Worm (Caenorhabditis elegans) whole organism, L4 larva: Measurements from ENCODE around the gene gcp-2.2.

ENCODE experiments used
- D1046.2 ChIP-seq: fragments of 200-800 bp; sonication (Bioruptor generic); IDR thresholded peaks from 2 replicates; pipeline ENCODE4 v1.3.6; 2022; ENCODE audit warnings: missing genetic modification characterization, missing compliant biosample characterization
- F10B5.3 ChIP-seq: sonication (generic microtip); optimal IDR thresholded peaks from 2 replicates; lab custom pipeline; 2016; ENCODE audit warnings: mild to moderate bottlenecking, missing genetic modification characterization, missing compliant biosample characterization
- F44E2.7 ChIP-seq: fragments of 200-800 bp; sonication (Bioruptor generic); IDR thresholded peaks from 2 replicates; pipeline ENCODE4 v2.1.2; 2022; ENCODE audit warnings: missing genetic modification characterization, missing compliant biosample characterization
- T20F7.1 ChIP-seq: fragments of 200-800 bp; sonication (Bioruptor generic); optimal IDR thresholded peaks from 2 replicates; lab custom pipeline; 2018; ENCODE audit warnings: mild to moderate bottlenecking, missing genetic modification characterization, missing compliant biosample characterization
- Y75B8A.6 ChIP-seq: fragments of 200-800 bp; sonication (Bioruptor generic); IDR thresholded peaks from 2 replicates; pipeline ENCODE4 v1.3.6; 2022; ENCODE audit warnings: missing genetic modification reagents, missing genetic modification characterization, missing compliant biosample characterization
- attf-4 ChIP-seq: sonication (generic microtip); optimal IDR thresholded peaks from 3 replicates; lab custom pipeline; 2017; ENCODE audit warnings: missing biosample characterization, missing genetic modification characterization
- ceh-20 ChIP-seq: fragments of 200-800 bp; sonication (Bioruptor generic); IDR thresholded peaks from 2 replicates; pipeline ENCODE4 v1.3.6; 2022; ENCODE audit warnings: missing genetic modification reagents, missing genetic modification characterization, missing compliant biosample characterization
- ceh-28 ChIP-seq: fragments of 150-350 bp; optimal IDR thresholded peaks from 2 replicates; lab custom pipeline; 2014; ENCODE audit warnings: missing biosample characterization, missing genetic modification reagents, missing genetic modification characterization
- ceh-32 ChIP-seq: sonication (generic microtip); optimal IDR thresholded peaks from 2 replicates; lab custom pipeline; 2016; ENCODE audit warnings: mild to moderate bottlenecking, missing genetic modification characterization, missing compliant biosample characterization; ENCODE audit not compliant: poor library complexity
- cey-2 ChIP-seq: sonication (generic microtip); optimal IDR thresholded peaks from 3 replicates; lab custom pipeline; 2017; ENCODE audit warnings: missing genetic modification characterization, mild to moderate bottlenecking, missing compliant biosample characterization, antibody characterized with exemption, borderline replicate concordance; ENCODE audit not compliant: insufficient read depth
- daf-16 ChIP-seq, 3 experiments: sonication (generic microtip); optimal IDR thresholded peaks; 2 replicates each; lab custom pipeline; 2016 to 2017; ENCODE audit warnings: missing genetic modification characterization in 3 of 3, missing genetic modification reagents in 3 of 3, mild to moderate bottlenecking in 2 of 3, missing compliant biosample characterization in 2 of 3, missing biosample characterization in 1 of 3, moderate library complexity in 1 of 3
- daf-19 ChIP-seq: fragments of 200-800 bp; sonication (Bioruptor generic); conservative IDR thresholded peaks from 2 replicates; pipeline ENCODE4 v1.3.6; 2022; ENCODE audit warnings: missing genetic modification characterization, missing compliant biosample characterization
- daf-8 ChIP-seq: fragments of 200-800 bp; sonication (Bioruptor generic); IDR thresholded peaks from 2 replicates; pipeline ENCODE4 v1.3.6; 2022; ENCODE audit warnings: missing genetic modification characterization, missing compliant biosample characterization
- dmd-6 ChIP-seq: fragments of 200-800 bp; sonication (Bioruptor generic); IDR thresholded peaks from 2 replicates; pipeline ENCODE4 v1.3.6; 2022; ENCODE audit warnings: missing genetic modification reagents, missing genetic modification characterization, missing compliant biosample characterization
- dmd-8 ChIP-seq: fragments of 200-800 bp; sonication (Bioruptor generic); IDR thresholded peaks from 2 replicates; pipeline ENCODE4 v1.3.6; 2022; ENCODE audit warnings: missing genetic modification characterization, missing compliant biosample characterization
- dmd-9 ChIP-seq: fragments of 200-800 bp; sonication (Bioruptor generic); IDR thresholded peaks from 2 replicates; pipeline ENCODE4 v1.3.6; 2022; ENCODE audit warnings: missing genetic modification reagents, missing genetic modification characterization, missing compliant biosample characterization
- dpl-1 ChIP-seq: fragments of 150-350 bp; optimal IDR thresholded peaks from 2 replicates; lab custom pipeline; 2014; ENCODE audit warnings: missing biosample characterization, missing genetic modification reagents, missing genetic modification characterization
- dve-1 ChIP-seq: sonication (generic microtip); optimal IDR thresholded peaks from 2 replicates; lab custom pipeline; 2017; ENCODE audit warnings: antibody characterized with exemption, mild to moderate bottlenecking, missing genetic modification characterization, missing compliant biosample characterization; ENCODE audit not compliant: insufficient read depth
- egl-43 ChIP-seq: fragments of 200-800 bp; sonication (Bioruptor generic); IDR thresholded peaks from 2 replicates; pipeline ENCODE4 v1.3.6; 2022; ENCODE audit warnings: missing genetic modification reagents, missing genetic modification characterization, missing compliant biosample characterization
- fos-1 ChIP-seq: fragments of 150-350 bp; optimal IDR thresholded peaks from 2 replicates; lab custom pipeline; 2014; ENCODE audit warnings: missing biosample characterization, missing genetic modification characterization
- gei-8 ChIP-seq: fragments of 200-800 bp; sonication (Bioruptor generic); optimal IDR thresholded peaks from 2 replicates; lab custom pipeline; 2018; ENCODE audit warnings: mild to moderate bottlenecking, missing genetic modification characterization, missing compliant biosample characterization
- hif-1 ChIP-seq, 2 experiments: sonication (generic microtip); optimal IDR thresholded peaks; 2 replicates each; lab custom pipeline; 2016 to 2017; ENCODE audit warnings: missing compliant biosample characterization in 2 of 2, missing genetic modification characterization in 2 of 2, missing genetic modification reagents in 2 of 2, missing genotype in 2 of 2, mild to moderate bottlenecking in 1 of 2
- hmg-1.1 ChIP-seq: fragments of 200-800 bp; sonication (Bioruptor generic); IDR thresholded peaks from 2 replicates; pipeline ENCODE4 v1.3.6; 2022; ENCODE audit warnings: missing genetic modification reagents, missing genetic modification characterization, missing compliant biosample characterization
- lin-1 ChIP-seq: fragments of 200-800 bp; sonication (Bioruptor generic); IDR thresholded peaks from 2 replicates; pipeline ENCODE4 v1.3.6; 2022; ENCODE audit warnings: missing genetic modification reagents, missing genetic modification characterization, missing compliant biosample characterization
- lin-13 ChIP-seq: fragments of 150-350 bp; optimal IDR thresholded peaks from 2 replicates; lab custom pipeline; 2014; ENCODE audit warnings: missing biosample characterization, missing genetic modification reagents, missing genetic modification characterization
- lin-15B ChIP-seq: fragments of 150-350 bp; sonication (generic microtip); optimal IDR thresholded peaks from 3 replicates; lab custom pipeline; 2014; ENCODE audit warnings: missing biosample characterization, missing genetic modification characterization
- lin-29 ChIP-seq: fragments of 200-800 bp; sonication (Bioruptor generic); IDR thresholded peaks from 2 replicates; pipeline ENCODE4 v1.3.6; 2022; ENCODE audit warnings: missing genetic modification reagents, missing genetic modification characterization, missing compliant biosample characterization
- lir-3 ChIP-seq: sonication (generic microtip); optimal IDR thresholded peaks from 2 replicates; lab custom pipeline; 2016; ENCODE audit warnings: mild to moderate bottlenecking, missing genetic modification characterization, missing compliant biosample characterization
- madf-9 ChIP-seq: fragments of 200-800 bp; sonication (Bioruptor generic); conservative IDR thresholded peaks from 2 replicates; pipeline ENCODE4 v1.3.6; 2022; ENCODE audit warnings: missing genetic modification reagents, missing genetic modification characterization, missing compliant biosample characterization
- mes-2 ChIP-seq: sonication (generic microtip); optimal IDR thresholded peaks from 2 replicates; lab custom pipeline; 2016; ENCODE audit warnings: missing genotype, mild to moderate bottlenecking, missing genetic modification characterization, missing compliant biosample characterization; ENCODE audit not compliant: poor library complexity, severe bottlenecking
- nhr-10 ChIP-seq: fragments of 150-350 bp; optimal IDR thresholded peaks from 2 replicates; lab custom pipeline; 2014; ENCODE audit warnings: missing biosample characterization, missing genetic modification characterization
- nhr-11 ChIP-seq: fragments of 150-350 bp; optimal IDR thresholded peaks from 2 replicates; lab custom pipeline; 2014; ENCODE audit warnings: missing biosample characterization, missing genetic modification characterization
- nhr-111 ChIP-seq: fragments of 200-800 bp; sonication (Bioruptor generic); optimal IDR thresholded peaks from 2 replicates; lab custom pipeline; 2018; ENCODE audit warnings: mild to moderate bottlenecking, missing genetic modification characterization, missing compliant biosample characterization
- nhr-28 ChIP-seq: fragments of 150-350 bp; optimal IDR thresholded peaks from 2 replicates; lab custom pipeline; 2014; ENCODE audit warnings: missing biosample characterization, missing genetic modification characterization
- nhr-42 ChIP-seq: fragments of 200-800 bp; sonication (Bioruptor generic); IDR thresholded peaks from 2 replicates; pipeline ENCODE4 v1.3.6; 2022; ENCODE audit warnings: missing genetic modification characterization, missing compliant biosample characterization
- nhr-6 ChIP-seq: fragments of 150-350 bp; optimal IDR thresholded peaks from 2 replicates; lab custom pipeline; 2014; ENCODE audit warnings: missing biosample characterization, missing genetic modification characterization
- nhr-76 ChIP-seq: fragments of 150-350 bp; optimal IDR thresholded peaks from 2 replicates; lab custom pipeline; 2014; ENCODE audit warnings: missing biosample characterization, missing genetic modification characterization
- php-3 ChIP-seq: fragments of 200-800 bp; sonication (Bioruptor generic); IDR thresholded peaks from 2 replicates; pipeline ENCODE4 v1.3.6; 2022; ENCODE audit warnings: missing genetic modification reagents, missing genetic modification characterization, missing compliant biosample characterization
- saeg-2 ChIP-seq: fragments of 200-800 bp; sonication (Bioruptor generic); IDR thresholded peaks from 2 replicates; pipeline ENCODE4 v1.3.6; 2022; ENCODE audit warnings: missing genetic modification reagents, missing genetic modification characterization, missing compliant biosample characterization
- sdz-12 ChIP-seq: fragments of 200-800 bp; sonication (Bioruptor generic); optimal IDR thresholded peaks from 2 replicates; lab custom pipeline; 2018; ENCODE audit warnings: mild to moderate bottlenecking, missing genetic modification characterization, missing compliant biosample characterization
- set-16 ChIP-seq: fragments of 200-800 bp; sonication (Bioruptor generic); IDR thresholded peaks from 2 replicates; pipeline ENCODE4 v1.3.6; 2022; ENCODE audit warnings: missing genetic modification reagents, missing genetic modification characterization, missing compliant biosample characterization
- skn-1 ChIP-seq: fragments of 150-350 bp; optimal IDR thresholded peaks from 2 replicates; lab custom pipeline; 2014; ENCODE audit warnings: missing biosample characterization, missing genetic modification characterization
- snpc-1.2 ChIP-seq: fragments of 200-800 bp; sonication (Bioruptor generic); IDR thresholded peaks from 2 replicates; pipeline ENCODE4 v1.3.6; 2022; ENCODE audit warnings: missing genetic modification reagents, missing genetic modification characterization, missing compliant biosample characterization
- spr-3 ChIP-seq: fragments of 200-800 bp; sonication (Bioruptor generic); optimal IDR thresholded peaks from 2 replicates; lab custom pipeline; 2018; ENCODE audit warnings: mild to moderate bottlenecking, missing genetic modification characterization, missing compliant biosample characterization
- tra-1 ChIP-seq: fragments of 200-800 bp; sonication (Bioruptor generic); IDR thresholded peaks from 2 replicates; pipeline ENCODE4 v1.3.6; 2022; ENCODE audit warnings: missing genetic modification reagents, missing genetic modification characterization, missing compliant biosample characterization
- unc-130 ChIP-seq: sonication (generic microtip); optimal IDR thresholded peaks from 2 replicates; lab custom pipeline; 2016; ENCODE audit warnings: missing genetic modification reagents, missing genetic modification characterization, missing compliant biosample characterization
- unc-39 ChIP-seq: sonication (generic microtip); optimal IDR thresholded peaks from 2 replicates; lab custom pipeline; 2017; ENCODE audit warnings: missing biosample characterization, missing genetic modification characterization
- vab-7 ChIP-seq: fragments of 200-800 bp; sonication (Bioruptor generic); IDR thresholded peaks from 2 replicates; pipeline ENCODE4 v1.3.6; 2022; ENCODE audit warnings: missing genetic modification reagents, missing genetic modification characterization, missing compliant biosample characterization
- zag-1 ChIP-seq: fragments of 150-350 bp; optimal IDR thresholded peaks from 2 replicates; lab custom pipeline; 2014; ENCODE audit warnings: missing biosample characterization, missing genetic modification characterization
- zip-2 ChIP-seq: fragments of 150-350 bp; optimal IDR thresholded peaks from 2 replicates; lab custom pipeline; 2014; ENCODE audit warnings: missing biosample characterization, missing genetic modification characterization
- ztf-11 ChIP-seq: fragments of 150-350 bp; optimal IDR thresholded peaks from 2 replicates; lab custom pipeline; 2014; ENCODE audit warnings: missing biosample characterization, missing genetic modification characterization

gcp-2.2 gene

DNA sequence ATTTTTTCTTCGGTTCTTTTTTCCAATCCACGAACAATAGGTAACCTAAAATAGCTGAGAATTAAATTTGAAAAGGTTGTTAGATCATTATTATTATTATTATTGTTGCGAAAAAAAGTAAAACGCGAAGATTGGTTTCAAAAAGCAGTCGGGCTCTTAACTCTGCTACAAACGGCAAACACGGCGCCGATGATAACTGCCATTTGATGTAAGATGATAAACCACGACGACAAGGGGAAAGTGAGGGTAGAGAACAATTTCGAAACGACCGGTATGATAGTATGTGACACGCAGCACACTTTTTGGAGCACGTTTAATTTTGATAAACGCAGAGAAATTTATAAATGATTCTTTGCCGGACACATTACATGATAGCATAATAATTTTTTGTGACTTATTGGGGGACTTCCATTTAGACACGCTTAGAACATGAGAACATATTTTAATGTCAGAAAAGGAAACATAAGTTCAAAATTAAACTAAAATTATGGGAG, 18.5 kb upstream of the gcp-2.2 start, which contains the start of gene hpo-34:
Gene hpo-34 (minus strand): TSS at position 51 of the 494 bp plus-strand sequence.
- TF ChIP-seq daf-8 (GFP tag; lab: Robert Waterston, UW) (no peak), ceh-32 (no peak), zip-2 (tag; lab: Kevin White, UChicago) (no peak), dpl-1 (GFP tag; lab: Kevin White, UChicago) (no peak), daf-16 (GFP tag; optimal IDR thresholded peaks at IDR 0.05; lab: Kevin White, UChicago) (no peak), daf-16 (tag; optimal IDR thresholded peaks at IDR 0.05; lab: Kevin White, UChicago) (peak; percentile 87), dve-1 (tag; lab: Kevin White, UChicago) (peak; percentile 87), nhr-28 (tag; lab: Kevin White, UChicago) (peak; percentile 91), skn-1 (tag; lab: Kevin White, UChicago) (no peak), saeg-2 (GFP tag; lab: Robert Waterston, UW) (no peak), nhr-10 (tag; lab: Kevin White, UChicago) (no peak), lin-1 (GFP tag; lab: Robert Waterston, UW) (no peak), mes-2 (tag; lab: Kevin White, UChicago) (peak; percentile 59), lin-29 (GFP tag; lab: Robert Waterston, UW) (no peak), set-16 (GFP tag; lab: Robert Waterston, UW) (no peak), F44E2.7 (GFP tag; lab: Robert Waterston, UW) (no peak), snpc-1.2 (GFP tag; lab: Robert Waterston, UW) (no peak), cey-2 (no peak), hif-1 (tag; optimal IDR thresholded peaks at IDR 0.05; lab: Kevin White, UChicago) (peak in 1 of 2 experiments; percentile 15), F10B5.3 (tag; lab: Kevin White, UChicago) (no peak), madf-9 (no peak), daf-19 (GFP tag; lab: Robert Waterston, UW) (no peak), php-3 (peak; percentile 79), nhr-6 (no peak), ceh-20 (GFP tag; lab: Robert Waterston, UW) (no peak), vab-7 (GFP tag; lab: Robert Waterston, UW) (no peak), unc-130 (GFP tag; lab: Kevin White, UChicago) (no peak), ztf-11 (tag; lab: Kevin White, UChicago) (no peak), spr-3 (no peak), T20F7.1 (GFP tag; lab: Kevin White, UChicago) (peak; percentile 41), attf-4 (no peak), gei-8 (GFP tag; lab: Kevin White, UChicago) (no peak), unc-39 (tag; lab: Kevin White, UChicago) (no peak), zag-1 (no peak), sdz-12 (GFP tag; lab: Kevin White, UChicago) (no peak), nhr-111 (GFP tag; lab: Kevin White, UChicago) (no peak), ceh-28 (no peak), nhr-11 (tag; lab: Kevin White, UChicago) (no peak), lin-15B (no peak), nhr-76 (tag; lab: Kevin White, UChicago) (no peak), lir-3 (tag; lab: Kevin White, UChicago) (no peak), dmd-9 (GFP tag; lab: Robert Waterston, UW) (no peak), D1046.2 (GFP tag; lab: Robert Waterston, UW) (no peak), dmd-8 (GFP tag; lab: Robert Waterston, UW) (no peak), nhr-42 (no peak), Y75B8A.6 (no peak), tra-1 (no peak), egl-43 (GFP tag; lab: Robert Waterston, UW) (no peak), fos-1 (no peak), dmd-6 (GFP tag; lab: Robert Waterston, UW) (peak; percentile 88), lin-13 (no peak), hmg-1.1 (GFP tag; lab: Robert Waterston, UW) (no peak)
